Fruit fly (Drosophila melanogaster) whole organism, larva: Measurements from ENCODE around the gene Rpn3.
A peak's percentile ranks its signal among the peaks of the same experiment; 100 is the strongest.

Experiments used
- noc ChIP-seq: fragments of 200-800 bp; sonication (Bioruptor generic); optimal IDR thresholded peaks from 3 replicates; lab custom pipeline; 2019; ENCODE audit warnings: missing biosample characterization, mild to moderate bottlenecking, missing genetic modification characterization, moderate library complexity

Gene Rpn3

DNA sequence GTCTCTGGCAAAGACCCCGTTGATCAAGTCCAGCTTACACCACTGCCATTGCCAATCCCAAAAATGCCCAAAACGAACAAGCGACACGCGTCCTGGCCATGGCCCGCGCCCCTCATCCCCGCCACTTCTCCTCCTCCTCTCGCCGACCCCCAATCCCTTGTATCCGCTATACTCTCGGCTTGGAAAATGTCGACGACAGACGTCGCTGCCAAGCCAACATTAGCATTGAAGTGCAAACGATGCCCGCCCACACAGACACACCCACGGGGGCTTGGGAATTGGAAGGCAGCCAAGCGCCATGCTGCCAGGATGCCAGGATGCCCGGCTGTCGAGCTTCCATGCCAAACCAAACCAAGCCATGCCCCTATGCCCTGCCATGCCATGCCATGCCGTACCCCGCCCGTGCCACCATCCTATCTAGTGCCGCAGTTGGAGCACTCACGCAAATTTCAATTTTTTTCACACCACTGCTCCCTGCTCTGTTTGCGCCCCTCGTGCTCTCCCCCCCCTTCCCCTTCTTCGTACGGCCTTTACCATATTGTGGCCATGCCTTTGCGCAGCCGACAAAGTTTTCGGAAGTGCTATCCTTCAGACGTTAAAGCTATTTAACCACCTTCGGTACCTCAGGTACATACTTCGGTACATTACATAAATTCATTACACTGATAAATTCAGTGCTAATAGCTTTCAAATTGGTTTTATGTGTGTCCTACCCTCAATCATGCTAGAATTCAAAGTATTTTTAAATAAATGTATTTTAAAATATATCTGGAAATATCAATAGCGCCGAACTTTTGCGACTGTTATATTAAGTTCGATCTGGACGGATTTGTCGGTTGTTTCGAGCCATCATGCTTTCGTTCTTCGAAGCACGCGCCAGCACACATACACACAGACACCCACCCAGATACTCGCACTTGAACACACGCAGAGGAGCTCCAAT, 30.0 kb upstream of the Rpn3 start:
- TF ChIP-seq noc (tag; lab: Kevin White, UChicago): peak; percentile 51

DNA sequence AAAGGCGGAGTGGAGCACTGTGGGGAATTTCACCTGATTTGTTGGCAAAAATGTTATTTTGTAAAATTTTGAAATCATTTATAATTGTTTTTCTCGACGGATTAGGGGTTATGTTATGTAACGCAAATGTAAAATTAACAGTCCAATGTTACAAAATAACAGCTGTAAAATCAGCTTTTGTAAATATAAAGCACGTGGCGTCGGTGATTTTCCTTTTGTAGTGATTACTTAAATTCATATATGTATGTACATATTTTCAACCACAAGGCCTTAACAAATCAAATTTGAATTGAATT, 29.4 kb upstream of the Rpn3 start, which contains the start of gene CG15172:
CG15172 (plus strand) TSS at position 197 of the 296 bp plus-strand sequence.
- TF ChIP-seq noc (tag; lab: Kevin White, UChicago): no peak

dm6 chr2L:19023972-19024743, 27.4 kb upstream of the Rpn3 start:
- peak; percentile 50 for TF ChIP-seq noc (tag; lab: Kevin White, UChicago)

- TF ChIP-seq noc (tag; lab: Kevin White, UChicago): no peak
These were observed 26.9 kb upstream of the Rpn3 start for dm6 chr2L:19024744-19025059.

- TF ChIP-seq noc (tag; lab: Kevin White, UChicago): peak; percentile 45
These were observed 24.9 kb upstream of the Rpn3 start for dm6 chr2L:19026491-19027197.

DNA sequence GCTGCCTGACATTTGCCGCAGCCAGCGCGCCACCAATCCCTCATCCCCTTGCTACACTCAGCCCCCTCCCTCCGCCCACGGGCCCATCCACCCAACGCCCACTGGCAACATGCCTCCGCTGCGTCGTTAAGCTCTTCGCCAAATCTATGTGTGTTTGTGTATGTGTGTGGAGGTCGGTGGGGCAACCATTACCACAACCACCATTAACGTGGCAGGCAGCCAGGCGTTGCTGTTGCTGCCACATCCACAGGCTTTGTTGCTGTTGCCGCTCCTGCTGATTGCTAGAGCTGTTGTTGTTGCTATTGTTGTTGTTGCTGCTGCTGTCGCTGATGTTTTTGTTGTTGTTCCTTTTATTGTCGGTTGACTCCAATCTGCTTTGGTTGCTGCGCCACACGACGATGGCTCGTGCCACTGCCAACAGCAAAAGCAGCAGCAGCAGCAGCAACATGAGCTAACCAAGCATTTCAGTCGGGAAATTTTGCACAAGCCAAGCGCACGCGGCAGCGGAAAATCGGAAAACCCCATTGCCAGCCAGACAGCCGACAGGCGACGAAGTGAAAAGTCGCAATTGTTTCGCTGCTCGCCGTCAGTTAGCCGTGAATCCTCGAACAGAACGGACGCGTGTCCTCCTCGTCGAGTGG, 24.2 kb upstream of the Rpn3 start, which contains the start of gene Sidpn:
Sidpn (plus strand) TSS at position 465 of the 641 bp plus-strand sequence.
- no peak for TF ChIP-seq noc (tag; lab: Kevin White, UChicago)

DNA sequence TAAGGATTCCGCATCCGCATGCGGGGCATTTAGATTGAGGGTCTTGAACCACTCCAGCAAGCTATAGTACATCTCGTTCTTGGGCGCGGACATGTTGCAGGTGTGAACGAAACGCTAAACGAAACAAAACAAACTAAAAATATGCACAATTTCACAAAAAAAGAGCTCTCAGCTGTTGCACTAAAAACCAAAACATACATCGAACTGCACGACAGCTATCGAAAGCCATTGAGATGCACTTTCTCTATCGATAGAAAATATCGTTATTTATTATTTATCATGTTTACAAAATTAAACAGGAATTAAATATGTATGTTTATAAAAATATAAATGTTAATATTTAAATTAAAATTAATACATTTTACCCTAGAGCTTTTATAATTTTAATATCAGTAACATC, 18.3 kb upstream of the Rpn3 start, which contains the start of gene hook:
hook (minus strand) TSS at position 211 of the 400 bp plus-strand sequence.
- TF ChIP-seq noc (tag; lab: Kevin White, UChicago): no peak

dm6 chr2L:19034213-19034929, 17.2 kb upstream of the Rpn3 start, which contains the start of the genes mib2 and CG31800:
Gene mib2 (plus strand): TSS chr2L:19034444.
Gene CG31800 (minus strand): TSS chr2L:19034576.
- no peak for TF ChIP-seq noc (tag; lab: Kevin White, UChicago)

- TF ChIP-seq noc (tag; lab: Kevin White, UChicago): no peak
These were observed 16.6 kb upstream of the Rpn3 start for dm6 chr2L:19035013-19035412.

DNA sequence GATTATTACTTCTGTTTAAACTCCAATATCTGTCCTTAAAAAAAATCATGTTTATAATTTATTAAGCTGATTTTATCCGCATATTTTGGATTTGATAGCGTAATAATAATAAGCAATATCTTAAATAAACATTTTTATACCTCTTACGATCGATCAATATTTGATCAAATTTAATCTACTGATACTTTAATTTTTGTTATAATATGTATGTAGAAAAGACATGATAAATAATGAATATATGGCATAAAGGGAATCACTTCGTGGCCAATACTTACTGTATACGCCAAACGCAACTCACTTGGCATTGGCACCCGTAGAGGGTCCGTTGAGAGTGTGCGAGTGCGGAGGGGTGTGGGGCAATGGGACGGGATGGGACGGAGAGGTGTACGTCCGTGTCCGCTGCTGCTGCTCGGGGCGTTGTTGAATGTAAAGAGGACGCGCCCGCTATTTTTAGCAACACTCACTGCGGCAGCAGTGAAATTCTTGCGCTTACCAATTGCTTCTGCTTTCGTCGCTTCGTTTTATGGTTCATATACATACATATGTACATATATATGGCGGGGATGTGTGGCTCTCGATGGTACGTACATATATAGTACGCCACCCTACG, 15.4 kb upstream of the Rpn3 start:
- peak; percentile 72 for TF ChIP-seq noc (tag; lab: Kevin White, UChicago)

DNA sequence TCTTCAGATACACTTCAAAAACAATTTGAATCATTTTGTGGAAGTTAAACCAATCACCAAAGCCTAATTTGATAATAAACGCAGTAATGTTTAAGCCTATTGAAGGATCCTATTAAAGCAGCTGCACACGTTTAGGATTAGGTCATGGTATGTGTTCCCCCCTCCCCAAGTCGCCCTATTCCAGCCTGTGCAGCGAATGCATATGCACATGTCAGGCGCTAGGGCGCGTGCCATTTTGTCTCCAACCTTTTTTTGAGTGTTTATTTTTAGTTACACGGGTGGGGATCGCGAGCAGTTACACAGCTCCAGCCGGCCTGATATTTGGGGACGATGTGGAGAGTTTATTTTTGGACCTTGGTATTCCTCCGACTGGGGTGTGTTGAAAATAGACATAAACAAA, 14.6 kb upstream of the Rpn3 start:
- no peak for TF ChIP-seq noc (tag; lab: Kevin White, UChicago)

- no peak for TF ChIP-seq noc (tag; lab: Kevin White, UChicago)
These were observed 14.1 kb upstream of the Rpn3 start for dm6 chr2L:19037455-19037854.

- no peak for TF ChIP-seq noc (tag; lab: Kevin White, UChicago)
These were observed 10.0 kb upstream of the Rpn3 start, which contains the start of gene Catsup for dm6 chr2L:19041590-19041989. Gene Catsup (plus strand): TSS chr2L:19041862.

- TF ChIP-seq noc (tag; lab: Kevin White, UChicago): peak; percentile 86
These were observed 6.5 kb upstream of the Rpn3 start, which contains the start of the genes Ttc19 and Acn for dm6 chr2L:19045111-19045560. Gene Ttc19 (minus strand): TSS chr2L:19045148. Gene Acn (plus strand): TSS chr2L:19045355.
